Fruit fly (Drosophila melanogaster) whole organism, embryonic: ENCODE data around the gene hmw.

Source experiments
- CG12744 ChIP-seq: fragments of 200-800 bp; sonication (Bioruptor generic); optimal IDR thresholded peaks from 2 replicates; lab custom pipeline; 2016; ENCODE audit warnings: missing biosample characterization, missing genetic modification characterization
- chm ChIP-seq: fragments of 200-800 bp; sonication (Bioruptor generic); IDR thresholded peaks from 2 replicates; pipeline ENCODE4 v1.3.6; 2022; ENCODE audit warnings: missing biosample characterization, missing genetic modification characterization

DNA sequence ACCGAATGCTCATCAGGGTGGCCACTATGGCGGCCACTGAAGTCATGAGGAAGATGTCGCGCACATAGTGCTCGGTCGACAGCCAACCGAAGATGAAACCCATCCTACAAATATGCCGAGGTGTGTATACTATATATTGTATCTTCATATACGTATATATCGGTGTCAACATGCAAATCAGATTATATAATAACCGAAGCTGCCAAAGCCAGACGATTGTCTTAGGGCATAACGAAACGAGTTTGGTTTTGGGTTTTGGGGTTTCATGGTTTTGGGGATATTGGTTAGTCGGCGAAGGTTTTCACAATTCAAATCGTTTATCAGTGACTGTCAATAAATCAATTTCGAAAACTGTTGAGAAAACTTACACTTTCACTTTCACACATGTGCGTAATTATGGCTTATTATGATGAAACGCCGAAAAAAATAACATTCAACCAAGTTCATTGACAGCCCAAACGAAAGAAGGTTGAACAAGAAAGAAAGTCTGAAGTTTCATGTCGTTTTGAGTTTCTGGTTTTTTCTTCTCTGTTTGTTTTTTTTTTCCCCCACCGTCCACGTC is 18.5 kb downstream of the hmw start:
- TF ChIP-seq CG12744 (no peak), chm (GFP tag; lab: Robert Waterston, UW) (no peak)
